Worm (Caenorhabditis elegans): ENCODE results near the gene unc-41.

The unc-41 gene

ce11 chrV:9976138-9976537, at the start of gene unc-41:
TSS of gene unc-41 (minus strand) at chrV:9976238.
- no peak for TF ChIP-seq K12H6.12 (tag; optimal IDR thresholded peaks at IDR 0.05)
- no peak for TF ChIP-seq mel-28 (tag; optimal IDR thresholded peaks at IDR 0.05; ENCODE audit: borderline replicate concordance)
- TF ChIP-seq chd-7 (tag; optimal IDR thresholded peaks at IDR 0.05): no peak
- no peak for TF ChIP-seq sptf-2 (GFP tag; optimal IDR thresholded peaks at IDR 0.05)
- TF ChIP-seq hmg-20 (GFP tag; IDR thresholded peaks at IDR 0.05): no peak
- no peak for TF ChIP-seq nfyb-1 (GFP tag; IDR thresholded peaks at IDR 0.05)
- no peak for TF ChIP-seq F23B12.7 (tag; optimal IDR thresholded peaks at IDR 0.05; ENCODE audit: insufficient read depth)

ce11 chrV:10023062-10023536, 47.1 kb upstream of the unc-41 start:
- TF ChIP-seq ztf-18 (tag; optimal IDR thresholded peaks at IDR 0.05) (no peak), ceh-91 (GFP tag; IDR thresholded peaks at IDR 0.05) (peak; percentile 41), F10E7.11 (tag; optimal IDR thresholded peaks at IDR 0.05) (no peak), aptf-2 (GFP tag; conservative IDR thresholded peaks at IDR 0.05) (no peak), zfh-2 (GFP tag; conservative IDR thresholded peaks at IDR 0.05) (no peak), ccch-3 (GFP tag; optimal IDR thresholded peaks at IDR 0.05) (no peak), nhr-120 (GFP tag; IDR thresholded peaks at IDR 0.05) (no peak), ceh-40 (GFP tag; IDR thresholded peaks at IDR 0.05) (no peak), hlh-12 (tag; optimal IDR thresholded peaks at IDR 0.05) (no peak), lin-54 (GFP tag; optimal IDR thresholded peaks at IDR 0.05) (peak; percentile 49), C17E4.6 (GFP tag; IDR thresholded peaks at IDR 0.05) (peak; percentile 61; the same call in 1 of the 2 replicates), B0336.3 (GFP tag; IDR thresholded peaks at IDR 0.05) (peak; percentile 46; the same call in 1 of the 2 replicates), ztf-3 (GFP tag; optimal IDR thresholded peaks at IDR 0.05) (no peak), rpc-1 (optimal IDR thresholded peaks at IDR 0.05) (no peak), rpc-1 (tag; optimal IDR thresholded peaks at IDR 0.05) (peak; percentile 12), F39B2.1 (GFP tag; IDR thresholded peaks at IDR 0.05) (no peak), ztf-25 (GFP tag; IDR thresholded peaks at IDR 0.05) (peak; percentile 63; the same call in 1 of the 2 replicates), ZK185.1 (tag; optimal IDR thresholded peaks at IDR 0.05; ENCODE audit: poor library complexity, severe bottlenecking) (no peak), attf-5 (GFP tag; optimal IDR thresholded peaks at IDR 0.05) (no peak), rcor-1 (GFP tag; IDR thresholded peaks at IDR 0.05) (no peak), madf-10 (tag; optimal IDR thresholded peaks at IDR 0.05) (no peak), egl-18 (GFP tag; IDR thresholded peaks at IDR 0.05) (no peak), tlf-1 (GFP tag; optimal IDR thresholded peaks at IDR 0.05) (peak; percentile 62), let-607 (tag; optimal IDR thresholded peaks at IDR 0.05) (no peak), snpc-4 (GFP tag; optimal IDR thresholded peaks at IDR 0.05) (peak; percentile 70), snpc-4 (tag; optimal IDR thresholded peaks at IDR 0.05) (peak in 3 of 4 experiments; percentile 17 to 69 (median 41)), ztf-22 (GFP tag; optimal IDR thresholded peaks at IDR 0.05) (no peak), dpff-1 (tag; optimal IDR thresholded peaks at IDR 0.05) (no peak), nfyb-1 (GFP tag; IDR thresholded peaks at IDR 0.05) (no peak), tbx-9 (tag; optimal IDR thresholded peaks at IDR 0.05; ENCODE audit: borderline replicate concordance) (no peak), ztf-28 (GFP tag; IDR thresholded peaks at IDR 0.05) (no peak), hmg-20 (GFP tag; IDR thresholded peaks at IDR 0.05) (no peak), F57A8.1 (GFP tag; optimal IDR thresholded peaks at IDR 0.05) (no peak), F22D6.2 (tag; optimal IDR thresholded peaks at IDR 0.05) (no peak), dpl-1 (GFP tag; optimal IDR thresholded peaks at IDR 0.05) (no peak), F55B11.4 (tag; optimal IDR thresholded peaks at IDR 0.05; ENCODE audit: borderline replicate concordance, insufficient read depth) (no peak), Y53G8AR.9 (GFP tag; conservative IDR thresholded peaks at IDR 0.05) (no peak), attf-6 (GFP tag; IDR thresholded peaks at IDR 0.05) (peak; percentile 78; the same call in 1 of the 2 replicates), lin-26 (GFP tag; IDR thresholded peaks at IDR 0.05) (0 out of 2 replicates have a peak, but pooled peaks have one; percentile 28), F49E8.2 (tag; optimal IDR thresholded peaks at IDR 0.05; ENCODE audit: insufficient read depth) (peak; percentile 82), Y67H2A.10 (GFP tag; conservative IDR thresholded peaks at IDR 0.05) (no peak), athp-1 (tag; optimal IDR thresholded peaks at IDR 0.05) (no peak)

Data from whole organism, young adult.